Worm (Caenorhabditis elegans) whole organism, late embryonic: ENCODE data around the gene ZK1058.9.

Experiments
- C08G9.2 ChIP-seq: sonication (generic microtip); optimal IDR thresholded peaks from 2 replicates; lab custom pipeline; 2016; ENCODE audit warnings: mild to moderate bottlenecking, missing genetic modification characterization, moderate library complexity, missing compliant biosample characterization
- C38D4.7 ChIP-seq: fragments of 200-800 bp; sonication (Bioruptor generic); optimal IDR thresholded peaks from 2 replicates; lab custom pipeline; 2018; ENCODE audit warnings: mild to moderate bottlenecking, missing genetic modification characterization, moderate library complexity, missing compliant biosample characterization
- F13H6.1 ChIP-seq: sonication (generic microtip); optimal IDR thresholded peaks from 2 replicates; lab custom pipeline; 2016; ENCODE audit warnings: missing genetic modification characterization, missing compliant biosample characterization
- K02D7.2 ChIP-seq: sonication (generic microtip); optimal IDR thresholded peaks from 2 replicates; lab custom pipeline; 2017; ENCODE audit warnings: mild to moderate bottlenecking, missing genetic modification characterization, missing compliant biosample characterization
- ahr-1 ChIP-seq: sonication (generic microtip); optimal IDR thresholded peaks from 2 replicates; lab custom pipeline; 2016; ENCODE audit warnings: missing genetic modification characterization, missing compliant biosample characterization
- ama-1 ChIP-seq: fragments of 150-350 bp; optimal IDR thresholded peaks from 2 replicates; lab custom pipeline; 2014
- ceh-18 ChIP-seq: sonication (generic microtip); optimal IDR thresholded peaks from 2 replicates; lab custom pipeline; 2016; ENCODE audit warnings: missing genetic modification characterization, missing compliant biosample characterization
- ceh-19 ChIP-seq: fragments of 200-800 bp; sonication (Bioruptor generic); optimal IDR thresholded peaks from 2 replicates; lab custom pipeline; 2018; ENCODE audit warnings: mild to moderate bottlenecking, missing genetic modification characterization, missing compliant biosample characterization
- ceh-2 ChIP-seq: sonication (generic microtip); optimal IDR thresholded peaks from 2 replicates; lab custom pipeline; 2016; ENCODE audit warnings: missing genotype, missing genetic modification characterization, missing compliant biosample characterization
- ceh-24 ChIP-seq: sonication (generic microtip); optimal IDR thresholded peaks from 2 replicates; lab custom pipeline; 2016; ENCODE audit warnings: mild to moderate bottlenecking, missing genetic modification characterization, missing compliant biosample characterization
- ceh-30 ChIP-seq: fragments of 150-350 bp; optimal IDR thresholded peaks from 2 replicates; lab custom pipeline; 2014; ENCODE audit warnings: missing biosample characterization, missing genetic modification characterization
- ceh-31 ChIP-seq: sonication (generic microtip); optimal IDR thresholded peaks from 2 replicates; lab custom pipeline; 2016; ENCODE audit warnings: missing genetic modification characterization, missing compliant biosample characterization
- ceh-45 ChIP-seq: fragments of 200-800 bp; sonication (Bioruptor generic); IDR thresholded peaks from 2 replicates; pipeline ENCODE4 v1.3.6; 2022; ENCODE audit warnings: missing genetic modification reagents, missing genetic modification characterization, missing compliant biosample characterization
- ceh-9 ChIP-seq: sonication (generic microtip); optimal IDR thresholded peaks from 2 replicates; lab custom pipeline; 2016; ENCODE audit warnings: mild to moderate bottlenecking, missing genetic modification characterization, inconsistent platforms, missing compliant biosample characterization
- che-1 ChIP-seq: sonication (generic microtip); optimal IDR thresholded peaks from 2 replicates; lab custom pipeline; 2016; ENCODE audit warnings: mild to moderate bottlenecking, missing genetic modification characterization, missing compliant biosample characterization
- dmd-4 ChIP-seq: sonication (generic microtip); optimal IDR thresholded peaks from 2 replicates; lab custom pipeline; 2016; ENCODE audit warnings: borderline replicate concordance, missing genetic modification characterization, missing compliant biosample characterization
- dve-1 ChIP-seq: sonication (generic microtip); optimal IDR thresholded peaks from 2 replicates; lab custom pipeline; 2017; ENCODE audit warnings: antibody characterized with exemption, mild to moderate bottlenecking, missing genetic modification characterization, missing compliant biosample characterization
- elt-2 ChIP-seq: sonication (generic microtip); optimal IDR thresholded peaks from 2 replicates; lab custom pipeline; 2016; ENCODE audit warnings: missing genetic modification reagents, missing genetic modification characterization, missing compliant biosample characterization
- ets-4 ChIP-seq: sonication (generic microtip); optimal IDR thresholded peaks from 2 replicates; lab custom pipeline; 2016; ENCODE audit warnings: missing genetic modification characterization, missing compliant biosample characterization
- eyg-1 ChIP-seq: sonication (generic microtip); optimal IDR thresholded peaks from 2 replicates; lab custom pipeline; 2016; ENCODE audit warnings: missing genotype, missing genetic modification characterization, missing compliant biosample characterization
- fax-1 ChIP-seq: sonication (generic microtip); optimal IDR thresholded peaks from 2 replicates; lab custom pipeline; 2016; ENCODE audit warnings: missing genotype, missing genetic modification characterization, missing compliant biosample characterization
- hlh-13 ChIP-seq: fragments of 200-800 bp; sonication (Bioruptor generic); optimal IDR thresholded peaks from 2 replicates; lab custom pipeline; 2018; ENCODE audit warnings: mild to moderate bottlenecking, missing genetic modification characterization, missing compliant biosample characterization
- hlh-15 ChIP-seq: sonication (generic microtip); optimal IDR thresholded peaks from 2 replicates; lab custom pipeline; 2016; ENCODE audit warnings: missing genetic modification characterization, missing compliant biosample characterization
- hlh-30 ChIP-seq: sonication (generic microtip); optimal IDR thresholded peaks from 2 replicates; lab custom pipeline; 2017; ENCODE audit warnings: antibody characterized with exemption, missing genetic modification characterization, missing compliant biosample characterization; ENCODE audit not compliant: insufficient read depth
- hlh-6 ChIP-seq: sonication (generic microtip); optimal IDR thresholded peaks from 2 replicates; lab custom pipeline; 2016; ENCODE audit warnings: missing genotype, missing genetic modification characterization, missing compliant biosample characterization
- hlh-8 ChIP-seq: sonication (generic microtip); optimal IDR thresholded peaks from 2 replicates; lab custom pipeline; 2016; ENCODE audit warnings: missing genotype, missing genetic modification characterization, missing compliant biosample characterization
- lim-6 ChIP-seq: sonication (generic microtip); optimal IDR thresholded peaks from 2 replicates; lab custom pipeline; 2016; ENCODE audit warnings: missing genetic modification characterization, missing compliant biosample characterization
- lin-11 ChIP-seq: fragments of 200-800 bp; sonication (Bioruptor generic); optimal IDR thresholded peaks from 2 replicates; lab custom pipeline; 2018; ENCODE audit warnings: mild to moderate bottlenecking, missing genetic modification characterization, missing compliant biosample characterization
- nfya-1 ChIP-seq: sonication (generic microtip); optimal IDR thresholded peaks from 2 replicates; lab custom pipeline; 2017; ENCODE audit warnings: missing genetic modification characterization, mild to moderate bottlenecking, missing compliant biosample characterization, antibody characterized with exemption, moderate library complexity
- nhr-11 ChIP-seq: fragments of 150-350 bp; optimal IDR thresholded peaks from 2 replicates; lab custom pipeline; 2014; ENCODE audit warnings: missing biosample characterization, missing genetic modification characterization
- npax-4 ChIP-seq: sonication (generic microtip); optimal IDR thresholded peaks from 2 replicates; lab custom pipeline; 2016; ENCODE audit warnings: missing genetic modification characterization, missing compliant biosample characterization
- odd-2 ChIP-seq: sonication (generic microtip); optimal IDR thresholded peaks from 2 replicates; lab custom pipeline; 2017; ENCODE audit warnings: antibody characterized with exemption, mild to moderate bottlenecking, missing genetic modification characterization, missing compliant biosample characterization
- pag-3 ChIP-seq: sonication (generic microtip); optimal IDR thresholded peaks from 2 replicates; lab custom pipeline; 2016; ENCODE audit warnings: missing compliant biosample characterization, missing genetic modification characterization, borderline replicate concordance
- pat-9 ChIP-seq: fragments of 200-800 bp; sonication (Bioruptor generic); optimal IDR thresholded peaks from 2 replicates; lab custom pipeline; 2018; ENCODE audit warnings: mild to moderate bottlenecking, missing genetic modification characterization, moderate library complexity, missing compliant biosample characterization
- pha-4 ChIP-seq: fragments of 150-350 bp; optimal IDR thresholded peaks from 2 replicates; lab custom pipeline; 2018; ENCODE audit warnings: missing biosample characterization, missing genetic modification reagents, missing genetic modification characterization
- pqm-1 ChIP-seq: sonication (generic microtip); optimal IDR thresholded peaks from 2 replicates; lab custom pipeline; 2016; ENCODE audit warnings: missing genetic modification characterization, missing compliant biosample characterization
- pros-1 ChIP-seq: fragments of 150-350 bp; optimal IDR thresholded peaks from 2 replicates; lab custom pipeline; 2014; ENCODE audit warnings: missing biosample characterization, missing genetic modification reagents, missing genetic modification characterization
- ref-2 ChIP-seq: sonication (generic microtip); optimal IDR thresholded peaks from 2 replicates; lab custom pipeline; 2016; ENCODE audit warnings: missing genetic modification characterization, missing compliant biosample characterization
- sdc-2 ChIP-seq: sonication (generic microtip); optimal IDR thresholded peaks from 2 replicates; lab custom pipeline; 2016; ENCODE audit warnings: missing genotype, missing genetic modification characterization, missing compliant biosample characterization
- sox-4 ChIP-seq: sonication (generic microtip); optimal IDR thresholded peaks from 2 replicates; lab custom pipeline; 2017; ENCODE audit warnings: mild to moderate bottlenecking, missing genetic modification characterization, inconsistent platforms, missing compliant biosample characterization
- tbx-2 ChIP-seq: sonication (generic microtip); optimal IDR thresholded peaks from 2 replicates; lab custom pipeline; 2016; ENCODE audit warnings: missing genetic modification characterization, missing compliant biosample characterization
- tbx-7 ChIP-seq: sonication (generic microtip); optimal IDR thresholded peaks from 2 replicates; lab custom pipeline; 2016; ENCODE audit warnings: missing genotype, missing genetic modification characterization, missing compliant biosample characterization
- unc-42 ChIP-seq: sonication (generic microtip); optimal IDR thresholded peaks from 2 replicates; lab custom pipeline; 2016; ENCODE audit warnings: missing genotype, missing genetic modification characterization, missing compliant biosample characterization
- unc-55 ChIP-seq: sonication (generic microtip); optimal IDR thresholded peaks from 2 replicates; lab custom pipeline; 2017; ENCODE audit warnings: missing biosample characterization, missing genetic modification reagents, missing genetic modification characterization
- unc-86 ChIP-seq: sonication (generic microtip); optimal IDR thresholded peaks from 2 replicates; lab custom pipeline; 2016; ENCODE audit warnings: missing genetic modification characterization, missing compliant biosample characterization

The ZK1058.9 gene

ce11 chrIII:3956293-3956692, 30.3 kb upstream of the ZK1058.9 start, which contains the start of gene F37A8.5:
F37A8.5 (plus strand) TSS chrIII:3956624.
- TF ChIP-seq pat-9 = no peak
- TF ChIP-seq unc-42 = peak; percentile 65
- TF ChIP-seq, all 69 proteins: peak for 1

ce11 chrIII:3955674-3956073, 29.7 kb upstream of the ZK1058.9 start:
- no peak for TF ChIP-seq pat-9
- no peak for TF ChIP-seq hlh-6
- no peak for TF ChIP-seq hlh-30 (tag; lab: Kevin White, UChicago)
- TF ChIP-seq ceh-45 (GFP tag; lab: Robert Waterston, UW) = no peak
- no peak for TF ChIP-seq unc-86 (tag; lab: Kevin White, UChicago)
- no peak for TF ChIP-seq sox-4 (tag; lab: Kevin White, UChicago)
- TF ChIP-seq C38D4.7 = no peak
- TF ChIP-seq elt-2 (tag; lab: Kevin White, UChicago) = no peak
- no peak for TF ChIP-seq odd-2 (tag; lab: Kevin White, UChicago)
- TF ChIP-seq ahr-1 = no peak
- TF ChIP-seq lin-11 (tag; lab: Kevin White, UChicago) = no peak
- no peak for TF ChIP-seq ref-2 (tag; lab: Kevin White, UChicago)
- TF ChIP-seq C08G9.2 (tag; lab: Kevin White, UChicago) = no peak
- no peak for TF ChIP-seq pha-4 (tag; lab: Kevin White, UChicago)

- TF ChIP-seq ceh-24 (tag; lab: Kevin White, UChicago) = no peak
- TF ChIP-seq ceh-18 (tag; lab: Kevin White, UChicago) = no peak
- TF ChIP-seq odd-2 (tag; lab: Kevin White, UChicago) = no peak
- TF ChIP-seq pat-9 = no peak
- TF ChIP-seq eyg-1 (tag; lab: Kevin White, UChicago) = no peak
- no peak for TF ChIP-seq ceh-31 (tag; lab: Kevin White, UChicago)
- TF ChIP-seq che-1 = no peak
- no peak for TF ChIP-seq lim-6 (tag; lab: Kevin White, UChicago)
- TF ChIP-seq ceh-45 (GFP tag; lab: Robert Waterston, UW) = no peak
Observed at ce11 chrIII:3954828-3955227, 28.8 kb upstream of the ZK1058.9 start.

DNA sequence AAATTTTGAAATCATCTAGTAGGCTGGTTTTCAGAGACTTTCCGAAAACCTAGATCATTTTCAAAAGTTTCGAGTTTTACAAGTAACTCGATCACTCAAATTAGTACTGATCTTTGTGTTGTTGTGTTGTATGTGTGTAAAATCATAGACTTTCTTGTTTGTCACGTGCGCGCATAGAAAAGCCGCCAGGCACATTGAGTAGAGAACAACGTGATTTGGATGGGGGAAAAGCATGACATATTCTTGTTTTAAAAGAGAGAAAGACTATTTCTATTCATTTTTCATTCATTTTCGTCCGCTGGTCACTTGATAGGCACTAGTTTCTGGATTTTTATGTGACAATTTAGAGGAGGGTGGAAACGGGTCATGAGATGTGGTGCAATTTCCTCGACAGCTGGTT, 28.2 kb upstream of the ZK1058.9 start:
- TF ChIP-seq hlh-30 (tag; lab: Kevin White, UChicago) = peak; percentile 50
- no peak for TF ChIP-seq ceh-19 (GFP tag; lab: Kevin White, UChicago)

ce11 chrIII:3953235-3953634, 27.2 kb upstream of the ZK1058.9 start:
- peak; percentile 54 for TF ChIP-seq nfya-1 (tag; lab: Kevin White, UChicago)
- TF ChIP-seq dve-1 = no peak
- peak; percentile 33 for TF ChIP-seq hlh-30 (tag; lab: Kevin White, UChicago)
- no peak for TF ChIP-seq hlh-8 (tag; lab: Kevin White, UChicago)
- no peak for TF ChIP-seq ceh-30 (tag; lab: Kevin White, UChicago)
- TF ChIP-seq ama-1 (lab: Kevin White, UChicago) = no peak
- peak; percentile 40 for TF ChIP-seq ceh-31 (tag; lab: Kevin White, UChicago)
- TF ChIP-seq pros-1 (tag; lab: Kevin White, UChicago) = no peak
- TF ChIP-seq pqm-1 = no peak
- no peak for TF ChIP-seq unc-86 (tag; lab: Kevin White, UChicago)
- no peak for TF ChIP-seq hlh-6
- no peak for TF ChIP-seq C08G9.2 (tag; lab: Kevin White, UChicago)
- TF ChIP-seq tbx-2 (tag; lab: Kevin White, UChicago) = peak; percentile 7
- TF ChIP-seq unc-55 (GFP tag; lab: Kevin White, UChicago) = peak; percentile 59
- no peak for TF ChIP-seq npax-4 (tag; lab: Kevin White, UChicago)
- no peak for TF ChIP-seq fax-1
- TF ChIP-seq tbx-7 (tag; lab: Kevin White, UChicago) = no peak
- TF ChIP-seq pha-4 (tag; lab: Kevin White, UChicago) = no peak
- no peak for TF ChIP-seq ceh-9 (tag; lab: Kevin White, UChicago)
- TF ChIP-seq hlh-15 = no peak
- no peak for TF ChIP-seq nhr-11 (tag; lab: Kevin White, UChicago)
- TF ChIP-seq F13H6.1 (tag; lab: Kevin White, UChicago) = no peak
- no peak for TF ChIP-seq dmd-4 (tag; lab: Kevin White, UChicago)
- TF ChIP-seq elt-2 (tag; lab: Kevin White, UChicago) = no peak
- no peak for TF ChIP-seq ceh-19 (GFP tag; lab: Kevin White, UChicago)
- TF ChIP-seq ceh-2 (tag; lab: Kevin White, UChicago) = no peak
- no peak for TF ChIP-seq sdc-2
- TF ChIP-seq hlh-13 (GFP tag; lab: Kevin White, UChicago) = no peak
- no peak for TF ChIP-seq pag-3 (tag; lab: Kevin White, UChicago)
- no peak for TF ChIP-seq K02D7.2 (tag; lab: Kevin White, UChicago)
- no peak for TF ChIP-seq ets-4 (tag; lab: Kevin White, UChicago)
